Fruit fly (Drosophila melanogaster): Measurements from ENCODE around the gene CG31548.

Gene CG31548

DNA sequence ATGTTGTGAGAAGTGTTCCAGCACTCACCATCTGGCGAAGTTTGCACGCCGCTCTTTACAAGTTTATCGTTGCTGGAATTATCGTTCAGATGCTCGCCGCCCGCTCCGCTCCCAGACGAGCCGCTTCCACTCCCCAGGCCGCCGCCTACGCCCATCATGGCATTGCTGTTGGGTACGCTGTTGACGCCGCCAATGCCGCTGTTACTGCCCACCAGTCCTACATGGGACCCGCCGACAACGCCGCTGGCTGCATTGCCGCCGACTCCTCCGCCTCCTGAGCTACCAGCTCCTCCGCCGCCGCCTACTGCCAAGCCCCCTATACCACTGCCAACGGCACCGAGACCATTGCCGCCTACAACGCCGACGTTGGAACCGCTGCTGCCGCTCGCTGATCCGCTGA, 28.2 kb downstream of the CG31548 start:
- TF ChIP-seq CTCF (optimal IDR thresholded peaks at IDR 0.05) (no peak), CG8478 (optimal IDR thresholded peaks at IDR 0.05) (no peak)

DNA sequence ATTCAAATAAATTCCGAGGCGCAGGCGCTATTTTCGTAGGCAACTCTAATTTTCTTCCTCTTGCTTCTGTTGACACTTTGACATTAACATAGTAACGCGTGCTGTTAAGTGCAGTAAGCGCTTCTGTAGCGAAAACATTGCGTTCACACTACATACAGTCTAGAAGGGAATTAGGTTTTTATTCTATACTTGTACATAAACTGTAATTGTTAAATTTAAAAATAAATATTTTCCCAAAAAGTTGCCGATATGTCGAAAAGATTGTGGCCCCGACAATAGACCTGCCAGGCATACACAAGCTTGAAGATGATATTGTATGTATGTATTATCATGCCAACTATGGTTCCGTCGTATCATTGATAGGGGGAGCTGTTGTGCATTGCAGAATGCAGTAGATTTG, 30.2 kb downstream of the CG31548 start, which contains the start of gene asl:
Gene asl, minus strand, starts transcription at position 67 of the 400 bp plus-strand sequence.
- TF ChIP-seq CG8478 (optimal IDR thresholded peaks at IDR 0.05) (no peak), CTCF (optimal IDR thresholded peaks at IDR 0.05) (peak; percentile 84 to 87)

DNA sequence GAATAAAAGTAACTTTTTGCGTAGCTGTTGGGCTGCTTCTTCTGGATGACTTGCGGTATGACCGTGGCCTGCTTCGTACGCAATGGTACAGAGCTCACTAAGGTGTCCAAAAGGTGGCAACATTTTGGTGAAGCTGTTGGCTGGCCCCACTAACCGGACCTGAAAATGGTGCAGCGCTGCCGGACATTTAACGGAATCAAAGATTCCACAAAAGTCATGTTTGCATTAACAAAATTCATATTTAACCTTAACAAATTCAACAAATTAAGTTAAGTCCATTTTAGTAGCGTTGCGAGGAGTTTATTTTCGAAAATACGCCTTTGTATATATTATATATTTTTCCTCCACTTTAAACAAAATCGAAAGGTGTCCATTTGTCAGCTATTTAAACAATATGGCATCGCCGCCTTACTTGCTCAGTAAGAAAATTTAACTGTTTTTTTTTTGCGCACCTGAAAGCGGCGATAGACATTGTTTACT, 35.6 kb downstream of the CG31548 start, which contains the start of the genes kra and SecS:
Gene kra, minus strand, starts transcription at position 93 of the 480 bp plus-strand sequence.
Gene SecS, plus strand, starts transcription at position 390 of the 480 bp plus-strand sequence.
- TF ChIP-seq CTCF (optimal IDR thresholded peaks at IDR 0.05) (peak; percentile 23 to 48), CG8478 (optimal IDR thresholded peaks at IDR 0.05) (no peak)

DNA sequence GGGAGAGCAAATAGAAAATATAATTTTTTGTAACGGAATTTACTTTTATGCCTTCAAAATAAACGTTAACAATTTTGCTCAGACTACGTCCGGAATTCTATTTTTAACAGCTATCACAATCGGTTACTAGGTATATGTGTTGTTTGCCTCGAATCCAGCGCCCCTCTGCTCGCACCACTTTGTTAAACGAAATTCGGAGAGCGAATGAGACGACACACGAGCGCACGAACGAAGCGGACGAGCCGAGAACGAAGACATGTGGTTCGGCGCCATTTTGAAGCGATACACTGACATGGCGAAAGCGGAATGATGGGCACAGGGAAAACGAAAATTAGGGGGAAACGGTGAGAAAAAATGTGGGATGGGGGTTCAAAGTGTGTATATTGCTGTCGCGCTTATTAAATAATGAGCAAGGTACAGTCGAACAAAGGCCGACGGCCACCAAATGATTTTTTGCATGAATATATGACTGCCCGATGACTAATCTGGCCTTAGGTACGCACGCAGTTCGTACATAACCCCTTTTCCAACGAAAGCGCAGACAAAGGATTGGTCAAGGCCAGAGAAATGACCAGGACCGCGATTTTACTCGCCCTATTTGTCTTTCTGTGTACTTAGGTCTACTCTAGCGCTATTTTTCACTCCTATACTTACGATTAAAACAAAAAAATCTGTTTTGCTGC, 36.1 kb downstream of the CG31548 start:
- TF ChIP-seq CTCF (optimal IDR thresholded peaks at IDR 0.05) (no peak), CG8478 (optimal IDR thresholded peaks at IDR 0.05) (no peak)

DNA sequence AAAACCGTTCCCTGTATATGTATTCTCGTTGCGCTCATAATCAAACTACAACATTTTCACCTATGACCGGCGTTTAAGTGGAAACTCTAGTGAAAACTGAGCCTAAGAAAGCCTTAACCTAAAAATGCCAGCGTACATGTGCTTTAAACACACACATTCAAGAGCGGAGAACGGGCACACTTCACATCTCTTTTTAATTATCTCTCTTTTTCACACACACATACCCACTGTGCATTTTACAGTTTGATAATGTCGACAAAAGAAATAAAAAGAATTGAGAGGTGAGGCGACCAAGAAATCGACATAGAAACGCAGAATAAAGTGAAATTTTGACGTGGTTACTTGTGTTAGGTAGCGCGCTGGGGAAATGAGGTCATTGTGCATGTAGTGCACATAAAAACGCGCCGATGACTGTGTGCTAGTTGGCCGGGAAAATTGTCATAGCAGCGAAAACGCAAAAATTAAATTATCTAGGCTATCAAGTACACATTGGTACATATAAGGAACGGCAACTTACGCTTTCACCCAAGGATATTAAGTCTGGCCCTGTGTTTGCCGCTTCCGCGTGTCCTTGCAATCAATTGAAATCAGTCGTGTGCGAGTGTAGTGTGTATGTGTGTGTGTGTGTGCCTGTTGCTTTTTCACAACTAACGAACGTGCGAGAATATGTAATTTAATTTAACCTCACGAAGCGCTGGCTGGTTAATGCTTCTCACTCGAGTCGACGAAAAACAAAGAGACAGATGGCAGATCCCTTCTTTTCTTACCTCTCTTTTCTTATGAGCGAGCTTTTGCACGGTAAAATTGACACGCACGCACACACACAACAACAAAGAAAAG, 36.9 kb downstream of the CG31548 start:
- TF ChIP-seq CG8478 (optimal IDR thresholded peaks at IDR 0.05) (no peak), CTCF (optimal IDR thresholded peaks at IDR 0.05) (no peak)

DNA sequence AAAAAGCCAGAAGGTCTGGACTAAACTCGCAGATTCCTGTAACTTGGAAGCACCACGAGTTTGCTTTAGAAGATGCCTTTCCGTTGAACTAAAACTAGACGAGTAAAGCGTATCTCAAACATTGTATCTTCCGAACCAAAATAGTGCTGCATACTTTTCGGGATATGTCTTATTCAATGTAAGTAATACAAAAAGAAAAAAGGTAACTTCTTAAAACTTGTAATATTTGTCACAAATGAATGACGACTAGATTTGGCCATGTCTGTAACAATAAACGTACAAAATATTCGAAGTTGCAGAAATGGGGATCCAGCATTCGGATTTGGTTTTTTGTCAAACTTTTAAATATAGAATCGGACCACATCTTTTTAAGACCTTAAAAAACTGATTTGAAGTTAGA, 41.8 kb downstream of the CG31548 start:
- no peak for TF ChIP-seq CG8478 (optimal IDR thresholded peaks at IDR 0.05)
- no peak for TF ChIP-seq CTCF (optimal IDR thresholded peaks at IDR 0.05)

DNA sequence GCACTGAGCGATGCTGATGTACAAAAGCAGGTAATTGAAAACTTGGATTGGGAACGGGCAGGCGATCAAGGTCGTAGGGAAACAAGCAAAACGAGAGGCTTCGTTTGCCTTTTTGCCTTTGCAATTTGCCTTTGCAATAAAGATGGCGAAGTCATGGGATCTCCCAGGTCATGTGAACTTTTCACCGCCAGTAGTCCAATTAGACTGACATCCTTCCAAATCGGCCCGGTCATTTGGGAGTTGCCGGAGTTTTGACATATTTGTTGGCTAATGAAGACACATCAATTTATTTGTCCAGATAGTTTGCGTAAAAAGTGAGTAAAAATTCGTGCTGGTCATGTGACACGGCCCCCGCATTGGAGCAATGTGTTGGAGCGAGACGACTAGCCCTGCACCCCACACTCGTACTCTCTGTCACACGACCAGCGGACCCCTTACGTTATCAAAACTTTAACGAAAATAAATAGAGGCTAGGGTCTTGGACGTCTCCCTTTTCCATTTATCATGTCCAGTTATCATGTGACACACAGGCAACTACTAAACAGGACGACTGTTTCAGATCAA, 44.6 kb downstream of the CG31548 start:
- TF ChIP-seq CG8478 (optimal IDR thresholded peaks at IDR 0.05) = no peak

DNA sequence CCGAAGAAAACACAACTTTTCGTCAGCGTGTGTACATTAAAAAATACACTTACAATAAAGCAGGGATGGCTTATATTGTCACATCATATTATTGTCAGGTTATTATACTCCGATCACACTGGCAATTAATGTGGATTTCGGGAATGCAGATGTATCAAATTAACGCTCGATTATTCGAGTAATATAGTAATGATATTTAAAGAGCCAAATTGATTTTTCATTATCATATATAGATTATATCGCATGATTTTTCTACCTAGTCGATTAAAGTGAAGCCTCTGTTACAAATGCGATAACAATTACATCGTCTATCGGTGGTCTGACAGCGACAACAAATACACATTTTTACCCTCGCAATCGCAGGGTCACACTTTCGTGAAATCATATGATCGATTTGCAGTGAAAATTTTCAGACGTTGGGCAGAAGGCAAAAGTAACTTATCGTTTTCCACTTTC, 45.2 kb downstream of the CG31548 start, which contains the start of the genes noi and Vha26:
Gene noi, minus strand, starts transcription at position 62 of the 456 bp plus-strand sequence.
Gene Vha26, plus strand, starts transcription at position 366 of the 456 bp plus-strand sequence.
- no peak for TF ChIP-seq CG8478 (optimal IDR thresholded peaks at IDR 0.05)
- TF ChIP-seq CTCF (optimal IDR thresholded peaks at IDR 0.05) = no peak

DNA sequence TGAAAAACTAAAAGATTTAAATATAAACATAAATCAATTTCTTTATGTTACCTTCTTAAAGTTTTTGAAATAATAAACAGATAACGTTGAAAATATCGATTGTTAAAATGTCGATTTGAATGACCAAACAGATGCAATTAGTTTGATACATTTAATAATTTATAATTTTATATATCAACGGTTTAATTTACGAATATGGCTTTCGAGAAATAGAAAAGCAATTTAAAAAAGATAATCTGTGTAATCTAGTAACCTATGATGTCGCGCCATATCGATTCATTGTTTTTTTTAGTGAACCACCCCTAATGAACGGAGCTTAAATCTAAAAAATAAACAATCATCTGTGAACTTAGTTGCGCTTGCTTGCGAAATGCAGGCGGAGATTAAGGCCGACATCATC, 48.1 kb downstream of the CG31548 start, which contains the start of gene PolZ2:
Gene PolZ2, plus strand, starts transcription at position 301 of the 400 bp plus-strand sequence.
- TF ChIP-seq CTCF (optimal IDR thresholded peaks at IDR 0.05) = no peak
- TF ChIP-seq CG8478 (optimal IDR thresholded peaks at IDR 0.05) = no peak

DNA sequence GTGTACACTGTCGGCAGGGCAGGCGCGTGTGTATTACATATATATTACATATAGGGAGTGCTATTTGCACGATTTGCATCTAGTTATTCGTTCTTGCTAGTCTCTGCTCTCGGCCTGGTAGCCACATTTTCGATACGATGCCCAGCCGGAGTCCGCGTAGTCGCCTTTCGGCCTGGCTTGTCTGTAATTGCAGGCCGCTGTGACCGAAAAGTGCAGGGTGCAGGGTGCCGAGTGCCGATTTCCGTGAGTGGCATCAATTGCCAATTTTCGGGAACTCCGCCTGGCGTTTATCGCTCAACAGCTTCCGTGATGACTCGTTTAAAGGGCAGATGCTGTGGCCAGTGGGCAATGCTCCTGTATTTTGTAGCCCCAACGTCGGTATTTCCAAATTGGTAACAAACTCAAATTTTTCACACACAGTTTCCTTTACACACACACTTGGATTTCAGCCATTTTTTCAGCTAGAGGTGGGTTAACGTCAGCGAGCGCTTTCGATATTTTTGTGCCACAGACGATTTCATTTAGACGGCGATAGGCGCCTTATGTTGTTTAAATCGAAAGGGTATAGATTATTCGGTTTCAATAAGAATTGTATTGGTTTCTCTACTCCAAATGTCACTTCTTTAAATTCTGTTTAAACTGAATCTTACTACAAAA, 48.7 kb downstream of the CG31548 start, which contains the start of gene CG2926:
Gene CG2926, minus strand, starts transcription at position 518 of the 657 bp plus-strand sequence.
- peak in 1 of 2 experiments; percentile 20 for TF ChIP-seq CTCF (optimal IDR thresholded peaks at IDR 0.05)
- no peak for TF ChIP-seq CG8478 (optimal IDR thresholded peaks at IDR 0.05)

All from S2 (cell line).